Worm (Caenorhabditis elegans) whole organism, L1 larva: ENCODE results near the gene T12A7.6.

Experiments
- ces-1 ChIP-seq: fragments of 150-350 bp; optimal IDR thresholded peaks from 2 replicates; lab custom pipeline; 2014; ENCODE audit warnings: missing biosample characterization, missing genetic modification reagents, missing genetic modification characterization
- efl-3 ChIP-seq: fragments of 200-800 bp; sonication (Bioruptor generic); optimal IDR thresholded peaks from 2 replicates; lab custom pipeline; 2018; ENCODE audit warnings: mild to moderate bottlenecking, missing genetic modification characterization, missing compliant biosample characterization
- grh-1 ChIP-seq: fragments of 200-800 bp; sonication (Bioruptor generic); IDR thresholded peaks from 2 replicates; pipeline ENCODE4 v1.3.6; 2022; ENCODE audit warnings: missing genetic modification reagents, missing genetic modification characterization, missing compliant biosample characterization
- mdl-1 ChIP-seq, 2 experiments: fragments of 150-350 bp; optimal IDR thresholded peaks; 2 replicates each; lab custom pipeline; 2014 to 2017; ENCODE audit warnings: missing biosample characterization in 2 of 2, missing genetic modification characterization in 2 of 2, inconsistent platforms in 1 of 2
- mep-1 ChIP-seq: fragments of 150-350 bp; optimal IDR thresholded peaks from 2 replicates; lab custom pipeline; 2014; ENCODE audit warnings: missing biosample characterization, missing genetic modification characterization
- pag-3 ChIP-seq: sonication (generic microtip); optimal IDR thresholded peaks from 2 replicates; lab custom pipeline; 2017; ENCODE audit warnings: missing genetic modification characterization, mild to moderate bottlenecking, missing compliant biosample characterization, antibody characterized with exemption, borderline replicate concordance; ENCODE audit not compliant: insufficient read depth

DNA sequence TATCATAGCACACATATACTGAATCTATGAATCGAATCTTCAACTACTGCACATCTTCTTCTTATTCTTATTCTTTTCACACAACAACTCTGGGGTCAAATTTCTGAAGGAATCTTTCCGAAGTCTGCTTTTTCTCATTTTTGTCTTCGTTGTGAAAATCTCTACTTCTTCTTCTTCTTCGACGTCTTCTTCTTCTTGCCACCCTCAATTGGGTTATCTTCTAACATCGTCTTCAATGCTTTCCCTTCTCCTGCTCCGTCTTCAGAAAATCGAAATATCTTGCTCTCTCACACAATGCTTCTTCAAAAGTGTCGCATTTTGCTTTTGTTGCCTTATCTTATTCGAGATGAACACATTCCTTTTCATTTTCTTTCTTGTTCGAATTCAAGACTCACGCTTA lies 25.8 kb upstream of the T12A7.6 start:
- TF ChIP-seq ces-1 (GFP tag; lab: Kevin White, UChicago) (no peak), mep-1 (tag; lab: Kevin White, UChicago) (no peak), grh-1 (GFP tag; lab: Robert Waterston, UW) (no peak), mdl-1 (tag; optimal IDR thresholded peaks at IDR 0.05; lab: Kevin White, UChicago) (no peak), efl-3 (GFP tag; lab: Kevin White, UChicago) (no peak), pag-3 (tag; lab: Kevin White, UChicago) (no peak)
